Fruit fly (Drosophila melanogaster): ENCODE data around the gene CG10357.
A peak's percentile ranks its signal among the peaks of the same experiment; 100 is the strongest.

Gene CG10357

dm6 chr3L:3566751-3567499 lies 48.3 kb upstream of the CG10357 start (continued):
- peak; percentile 64 for TF ChIP-seq run (tag; optimal IDR thresholded peaks at IDR 0.05)
- TF ChIP-seq sc (optimal IDR thresholded peaks at IDR 0.05), result no peak
- peak; percentile 71 for TF ChIP-seq sc (GFP tag; optimal IDR thresholded peaks at IDR 0.05)
- peak; percentile 33 to 83 for TF ChIP-seq Hr51 (GFP tag; optimal IDR thresholded peaks at IDR 0.05)
- peak; percentile 61 for TF ChIP-seq CG13296 (GFP tag; optimal IDR thresholded peaks at IDR 0.05)
- peak; percentile 35 for TF ChIP-seq CG13894 (tag; optimal IDR thresholded peaks at IDR 0.05)
- no peak for TF ChIP-seq CG11723 (GFP tag; optimal IDR thresholded peaks at IDR 0.05)
- TF ChIP-seq mam (GFP tag; optimal IDR thresholded peaks at IDR 0.05), result peak; percentile 42
- TF ChIP-seq CG12744 (GFP tag; optimal IDR thresholded peaks at IDR 0.05), result peak; percentile 18
- no peak for TF ChIP-seq CG13287 (GFP tag; IDR thresholded peaks at IDR 0.05; ENCODE audit: partially characterized antibody)
- TF ChIP-seq gt (GFP tag; IDR thresholded peaks at IDR 0.05), result no peak
- peak; percentile 58 for TF ChIP-seq CG12071 (GFP tag; optimal IDR thresholded peaks at IDR 0.05)
- TF ChIP-seq kni (GFP tag; optimal IDR thresholded peaks at IDR 0.05), result no peak
- TF ChIP-seq unpg (GFP tag; optimal IDR thresholded peaks at IDR 0.05), result peak; percentile 78
- TF ChIP-seq CG11560 (tag; IDR thresholded peaks at IDR 0.05), result 0 out of 3 replicates have a peak, but pooled peaks have one; percentile 49
- peak; percentile 50 for TF ChIP-seq CG15073 (GFP tag; optimal IDR thresholded peaks at IDR 0.05)
- peak; percentile 72 for TF ChIP-seq Hmr (GFP tag; optimal IDR thresholded peaks at IDR 0.05)
- TF ChIP-seq prd (optimal IDR thresholded peaks at IDR 0.05), result no peak
- TF ChIP-seq prd (GFP tag; IDR thresholded peaks at IDR 0.05), result peak; percentile 71
- TF ChIP-seq CG14860 (GFP tag; IDR thresholded peaks at IDR 0.05; ENCODE audit: partially characterized antibody), result no peak
- peak; percentile 66 for TF ChIP-seq CG12299 (tag; optimal IDR thresholded peaks at IDR 0.05)
- TF ChIP-seq disco-r (GFP tag; optimal IDR thresholded peaks at IDR 0.05), result no peak
- peak; percentile 60 for TF ChIP-seq Mes4 (GFP tag; optimal IDR thresholded peaks at IDR 0.05)
- no peak for TF ChIP-seq CG6791 (GFP tag; IDR thresholded peaks at IDR 0.05; ENCODE audit: partially characterized antibody)
- peak; percentile 6 for TF ChIP-seq Bdp1 (GFP tag; optimal IDR thresholded peaks at IDR 0.05)
- TF ChIP-seq CG16779 (GFP tag; IDR thresholded peaks at IDR 0.05), result no peak
- TF ChIP-seq CG1792 (GFP tag; optimal IDR thresholded peaks at IDR 0.05), result peak; percentile 23
- TF ChIP-seq slp2 (GFP tag; optimal IDR thresholded peaks at IDR 0.05), result peak; percentile 45
- TF ChIP-seq Scr (GFP tag; IDR thresholded peaks at IDR 0.05; ENCODE audit: partially characterized antibody), result no peak
- TF ChIP-seq CG11456 (GFP tag; IDR thresholded peaks at IDR 0.05), result peak; percentile 30; the same call in 1 of the 3 replicates
- TF ChIP-seq CG11695 (GFP tag; IDR thresholded peaks at IDR 0.05), result peak; percentile 73
- peak; percentile 49 for TF ChIP-seq Deaf1 (tag; optimal IDR thresholded peaks at IDR 0.05)
- TF ChIP-seq crol (GFP tag; IDR thresholded peaks at IDR 0.05), result no peak
- TF ChIP-seq hb (GFP tag; IDR thresholded peaks at IDR 0.05; ENCODE audit: partially characterized antibody), result no peak
- peak; percentile 60 for TF ChIP-seq CG1602 (GFP tag; optimal IDR thresholded peaks at IDR 0.05)
- peak; percentile 6 for TF ChIP-seq her (GFP tag; optimal IDR thresholded peaks at IDR 0.05)
- TF ChIP-seq Gsc (GFP tag; IDR thresholded peaks at IDR 0.05), result no peak
- peak; percentile 41 for TF ChIP-seq twi (tag; optimal IDR thresholded peaks at IDR 0.05)
- TF ChIP-seq BEAF-32 (GFP tag; optimal IDR thresholded peaks at IDR 0.05), result no peak
- TF ChIP-seq lilli (GFP tag; optimal IDR thresholded peaks at IDR 0.05), result peak; percentile 63
- TF ChIP-seq CHES-1-like (GFP tag; optimal IDR thresholded peaks at IDR 0.05), result peak; percentile 19
- no peak for TF ChIP-seq CG2129 (GFP tag; IDR thresholded peaks at IDR 0.05; ENCODE audit: partially characterized antibody)
- TF ChIP-seq zfh1 (GFP tag; IDR thresholded peaks at IDR 0.05), result peak; percentile 71; the same call in 2 of the 3 replicates
- no peak for TF ChIP-seq maf-S (GFP tag; optimal IDR thresholded peaks at IDR 0.05)
- TF ChIP-seq CG6175 (GFP tag; IDR thresholded peaks at IDR 0.05), result no peak
- TF ChIP-seq HHEX (GFP tag; optimal IDR thresholded peaks at IDR 0.05), result peak; percentile 55
- TF ChIP-seq GATAe (GFP tag; conservative IDR thresholded peaks at IDR 0.05), result no peak
- peak; percentile 72 for TF ChIP-seq gcm (GFP tag; optimal IDR thresholded peaks at IDR 0.05)
- TF ChIP-seq br (optimal IDR thresholded peaks at IDR 0.05), result no peak
- no peak for TF ChIP-seq Lpt (GFP tag; optimal IDR thresholded peaks at IDR 0.05)

Data from whole organism, embryonic.